Worm (Caenorhabditis elegans) whole organism, early embryonic: ENCODE measurements around the gene mab-5.

Experiments
- B0310.2 ChIP-seq: sonication (generic microtip); optimal IDR thresholded peaks from 2 replicates; lab custom pipeline; 2016; ENCODE audit warnings: mild to moderate bottlenecking, missing genetic modification characterization, missing compliant biosample characterization
- F13C5.2 ChIP-seq: sonication (generic microtip); optimal IDR thresholded peaks from 2 replicates; lab custom pipeline; 2017; ENCODE audit warnings: mild to moderate bottlenecking, missing genetic modification characterization, inconsistent platforms, missing compliant biosample characterization
- aly-1 ChIP-seq: sonication (generic microtip); optimal IDR thresholded peaks from 2 replicates; lab custom pipeline; 2016; ENCODE audit warnings: missing genetic modification characterization, missing compliant biosample characterization
- ama-1 ChIP-seq: fragments of 150-350 bp; optimal IDR thresholded peaks from 2 replicates; lab custom pipeline; 2014
- ceh-13 ChIP-seq: fragments of 200-800 bp; sonication (Bioruptor generic); optimal IDR thresholded peaks from 2 replicates; lab custom pipeline; 2018; ENCODE audit warnings: mild to moderate bottlenecking, missing genetic modification characterization, missing compliant biosample characterization
- ceh-36 ChIP-seq: sonication (generic microtip); optimal IDR thresholded peaks from 2 replicates; lab custom pipeline; 2016; ENCODE audit warnings: missing genetic modification characterization, inconsistent platforms, missing compliant biosample characterization
- ets-7 ChIP-seq: sonication (generic microtip); optimal IDR thresholded peaks from 2 replicates; lab custom pipeline; 2016; ENCODE audit warnings: missing genotype, missing genetic modification characterization, missing compliant biosample characterization
- flt-1 ChIP-seq: fragments of 200-800 bp; sonication (Bioruptor generic); IDR thresholded peaks from 2 replicates; pipeline ENCODE4 v1.3.6; 2022; ENCODE audit warnings: missing genetic modification characterization, missing compliant biosample characterization
- hmbx-1 ChIP-seq: sonication (generic microtip); optimal IDR thresholded peaks from 2 replicates; lab custom pipeline; 2016; ENCODE audit warnings: mild to moderate bottlenecking, missing genetic modification characterization, missing compliant biosample characterization
- hmg-4 ChIP-seq: fragments of 200-800 bp; sonication (Bioruptor generic); optimal IDR thresholded peaks from 2 replicates; lab custom pipeline; 2018; ENCODE audit warnings: mild to moderate bottlenecking, missing genetic modification characterization, missing compliant biosample characterization
- hnd-1 ChIP-seq: sonication (generic microtip); optimal IDR thresholded peaks from 2 replicates; lab custom pipeline; 2016; ENCODE audit warnings: missing genetic modification characterization, missing compliant biosample characterization
- pes-1 ChIP-seq: fragments of 200-800 bp; sonication (Bioruptor generic); IDR thresholded peaks from 2 replicates; pipeline ENCODE4 v1.3.6; 2022; ENCODE audit warnings: missing genetic modification reagents, missing genetic modification characterization, missing compliant biosample characterization
- scrt-1 ChIP-seq: fragments of 200-800 bp; sonication (Bioruptor generic); IDR thresholded peaks from 2 replicates; pipeline ENCODE4 v1.3.6; 2022; ENCODE audit warnings: missing genetic modification characterization, missing compliant biosample characterization
- sea-1 ChIP-seq: fragments of 200-800 bp; sonication (Bioruptor generic); conservative IDR thresholded peaks from 2 replicates; pipeline ENCODE4 v1.3.6; 2022; ENCODE audit warnings: missing genetic modification characterization, missing compliant biosample characterization
- tbx-11 ChIP-seq: fragments of 200-800 bp; sonication (Bioruptor generic); IDR thresholded peaks from 2 replicates; pipeline ENCODE4 v1.3.6; 2022; ENCODE audit warnings: missing genetic modification characterization, missing compliant biosample characterization
- tbx-37 ChIP-seq: fragments of 200-800 bp; sonication (Bioruptor generic); conservative IDR thresholded peaks from 2 replicates; pipeline ENCODE4 v1.3.6; 2022; ENCODE audit warnings: missing genetic modification reagents, missing genetic modification characterization, missing compliant biosample characterization
- tra-4 ChIP-seq: sonication (generic microtip); optimal IDR thresholded peaks from 2 replicates; lab custom pipeline; 2017; ENCODE audit warnings: missing genetic modification characterization, missing compliant biosample characterization

The mab-5 gene

DNA sequence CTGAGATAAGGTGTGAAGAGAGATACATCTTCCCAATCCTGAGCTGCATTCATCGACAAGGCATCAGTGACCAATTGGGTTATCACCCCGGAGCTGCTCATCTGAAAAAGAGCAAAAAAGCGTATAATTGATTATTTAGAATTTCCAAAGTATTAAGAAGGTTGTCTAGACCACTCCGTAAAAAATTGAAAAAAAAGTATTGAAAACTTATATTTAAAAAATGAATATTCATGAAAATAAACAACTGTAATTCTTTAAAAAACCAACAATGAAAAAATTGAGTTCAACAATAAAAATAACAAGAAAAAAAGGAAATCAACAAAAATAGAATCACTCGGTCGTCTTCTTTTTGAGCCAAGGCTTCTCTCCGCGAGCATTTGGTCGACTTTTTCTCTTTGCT, 19.8 kb downstream of the mab-5 start, which contains the start of gene mtx-2:
TSS of gene mtx-2 (minus strand) at position 101 of the 400 bp plus-strand sequence.
- TF ChIP-seq hnd-1 (tag; lab: Kevin White, UChicago): no peak
- no peak for TF ChIP-seq hmg-4 (GFP tag; lab: Kevin White, UChicago)
- TF ChIP-seq tbx-37: no peak
- no peak for TF ChIP-seq F13C5.2 (tag; lab: Kevin White, UChicago)
- TF ChIP-seq ceh-13 (GFP tag; lab: Kevin White, UChicago): no peak
- TF ChIP-seq pes-1: no peak
- no peak for TF ChIP-seq aly-1 (tag; lab: Kevin White, UChicago)
- TF ChIP-seq sea-1: no peak
- no peak for TF ChIP-seq ama-1
- TF ChIP-seq ets-7: no peak
- TF ChIP-seq scrt-1 (GFP tag; lab: Robert Waterston, UW): no peak
- no peak for TF ChIP-seq tra-4 (tag; lab: Kevin White, UChicago)
- no peak for TF ChIP-seq hmbx-1 (tag; lab: Kevin White, UChicago)
- no peak for TF ChIP-seq ceh-36 (tag; lab: Kevin White, UChicago)
- no peak for TF ChIP-seq B0310.2
- no peak for TF ChIP-seq tbx-11 (GFP tag; lab: Robert Waterston, UW)
- no peak for TF ChIP-seq flt-1 (GFP tag; lab: Robert Waterston, UW)

DNA sequence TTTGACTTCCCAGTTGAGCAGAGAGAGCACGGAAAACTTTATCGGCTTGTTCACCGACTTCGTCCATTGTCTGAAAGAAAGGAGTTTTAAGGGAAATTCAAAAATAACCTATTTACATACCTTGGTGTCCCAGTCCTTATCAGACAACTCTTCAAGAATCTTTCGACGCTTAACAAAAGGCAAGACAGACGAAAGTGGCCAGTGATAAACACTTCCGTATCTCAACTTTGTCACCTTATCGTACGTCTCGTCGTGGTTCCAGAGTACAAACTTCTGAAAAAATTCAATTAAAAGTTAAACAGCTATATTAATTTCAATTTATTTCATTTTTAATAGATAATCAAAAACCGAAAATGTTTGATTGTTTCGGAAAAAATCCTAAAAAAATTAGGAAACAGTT, 21.0 kb downstream of the mab-5 start:
- TF ChIP-seq scrt-1 (GFP tag; lab: Robert Waterston, UW) (no peak), pes-1 (no peak), B0310.2 (no peak), ceh-36 (tag; lab: Kevin White, UChicago) (no peak), sea-1 (no peak), ceh-13 (GFP tag; lab: Kevin White, UChicago) (no peak), ama-1 (no peak), aly-1 (tag; lab: Kevin White, UChicago) (no peak), tbx-37 (no peak), flt-1 (GFP tag; lab: Robert Waterston, UW) (no peak), tbx-11 (GFP tag; lab: Robert Waterston, UW) (no peak), hmg-4 (GFP tag; lab: Kevin White, UChicago) (no peak), hnd-1 (tag; lab: Kevin White, UChicago) (no peak), hmbx-1 (tag; lab: Kevin White, UChicago) (no peak), tra-4 (tag; lab: Kevin White, UChicago) (no peak), ets-7 (no peak), F13C5.2 (tag; lab: Kevin White, UChicago) (no peak)

DNA sequence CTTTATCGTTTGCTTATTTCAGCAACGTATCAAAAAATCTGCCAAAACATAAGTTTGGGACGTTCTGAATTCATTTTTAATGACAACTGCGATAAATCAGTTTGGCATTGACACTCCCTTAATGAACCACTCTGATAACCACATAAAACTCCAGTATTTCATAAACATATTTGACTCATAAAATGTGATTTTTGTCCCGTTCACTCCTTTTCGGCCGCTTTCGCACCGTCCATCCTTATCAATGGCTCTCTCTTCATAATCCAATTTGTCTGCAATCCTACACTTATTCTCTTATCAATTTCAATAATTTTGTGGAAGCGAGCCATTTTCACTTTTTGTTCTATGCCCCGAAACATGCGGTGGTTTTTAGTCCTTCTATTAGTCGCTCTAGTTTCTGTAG, 24.7 kb downstream of the mab-5 start, which contains the start of gene pcp-1:
TSS of gene pcp-1 (plus strand) at position 342 of the 400 bp plus-strand sequence.
- TF ChIP-seq F13C5.2 (tag; lab: Kevin White, UChicago) (no peak), hnd-1 (tag; lab: Kevin White, UChicago) (no peak), tbx-11 (GFP tag; lab: Robert Waterston, UW) (no peak), sea-1 (no peak)

ce11 chrIII:7754348-7754747, 28.9 kb downstream of the mab-5 start, which contains the start of gene cdh-3:
Gene cdh-3 (minus strand): TSS chrIII:7754448.
- TF ChIP-seq hmg-4 (GFP tag; lab: Kevin White, UChicago): no peak
- no peak for TF ChIP-seq tbx-37
- TF ChIP-seq sea-1: no peak
- no peak for TF ChIP-seq hmbx-1 (tag; lab: Kevin White, UChicago)
- TF ChIP-seq tbx-11 (GFP tag; lab: Robert Waterston, UW): no peak
- no peak for TF ChIP-seq scrt-1 (GFP tag; lab: Robert Waterston, UW)
- TF ChIP-seq hnd-1 (tag; lab: Kevin White, UChicago): no peak
- no peak for TF ChIP-seq aly-1 (tag; lab: Kevin White, UChicago)
- no peak for TF ChIP-seq ama-1
- TF ChIP-seq ceh-13 (GFP tag; lab: Kevin White, UChicago): no peak
- no peak for TF ChIP-seq tra-4 (tag; lab: Kevin White, UChicago)

DNA sequence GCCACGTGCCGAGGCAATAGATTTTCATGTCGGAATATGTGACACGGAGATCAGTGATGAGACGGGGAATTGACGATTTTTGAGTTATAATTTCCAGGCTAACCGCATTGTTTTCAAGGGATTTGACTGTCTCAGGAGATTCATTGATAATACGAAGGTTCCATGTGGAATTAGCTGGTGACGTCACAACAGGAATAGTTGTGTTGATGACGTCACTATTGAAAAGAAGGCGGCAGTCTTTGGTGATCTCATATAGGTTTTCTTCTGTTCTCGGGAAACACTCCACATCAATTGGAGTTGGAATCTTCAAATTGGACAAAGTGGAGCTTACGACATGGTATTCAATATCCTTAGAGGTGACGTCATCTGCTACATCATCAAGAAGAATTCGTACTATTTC, 40.1 kb downstream of the mab-5 start:
- TF ChIP-seq F13C5.2 (tag; lab: Kevin White, UChicago) (no peak), ceh-36 (tag; lab: Kevin White, UChicago) (no peak), hmbx-1 (tag; lab: Kevin White, UChicago) (no peak), tra-4 (tag; lab: Kevin White, UChicago) (no peak), ets-7 (no peak), sea-1 (no peak), ceh-13 (GFP tag; lab: Kevin White, UChicago) (no peak), scrt-1 (GFP tag; lab: Robert Waterston, UW) (no peak), pes-1 (no peak), flt-1 (GFP tag; lab: Robert Waterston, UW) (no peak), aly-1 (tag; lab: Kevin White, UChicago) (no peak), hnd-1 (tag; lab: Kevin White, UChicago) (no peak), tbx-11 (GFP tag; lab: Robert Waterston, UW) (no peak)

DNA sequence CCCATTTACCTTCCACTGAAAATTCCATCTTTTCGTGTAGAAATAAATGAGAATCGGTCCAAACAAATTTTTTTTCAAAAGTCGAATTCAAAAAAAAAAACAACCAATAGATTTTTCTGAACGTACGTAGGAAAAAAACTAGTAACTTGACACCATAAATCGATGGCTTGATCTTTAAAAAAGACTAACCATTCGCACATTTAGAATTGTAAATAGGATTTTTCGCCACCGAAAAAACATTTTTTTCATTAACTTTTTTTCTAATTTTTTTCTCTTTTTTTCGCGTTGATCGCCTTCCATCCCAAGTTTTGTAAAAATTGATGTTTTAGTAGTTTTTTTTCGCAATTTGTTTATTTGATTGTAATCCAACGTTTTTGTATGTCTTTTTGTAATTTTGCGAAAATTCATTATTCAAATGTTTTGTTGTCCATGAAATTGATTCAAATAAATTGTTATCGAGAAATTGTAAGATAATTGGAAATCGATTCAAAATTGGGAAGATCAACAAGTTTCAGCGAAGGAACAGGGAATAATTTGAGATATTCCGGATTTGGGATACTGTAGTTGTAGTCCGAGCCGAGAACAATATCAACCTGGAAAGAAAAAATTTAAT, 45.5 kb downstream of the mab-5 start:
- TF ChIP-seq F13C5.2 (tag; lab: Kevin White, UChicago) (no peak), ceh-36 (tag; lab: Kevin White, UChicago) (no peak), sea-1 (no peak)

- TF ChIP-seq ama-1 (peak; percentile 60), ceh-36 (tag; lab: Kevin White, UChicago) (no peak), B0310.2 (peak; percentile 47)
Observed at ce11 chrIII:7736806-7737205, 46.4 kb downstream of the mab-5 start.

DNA sequence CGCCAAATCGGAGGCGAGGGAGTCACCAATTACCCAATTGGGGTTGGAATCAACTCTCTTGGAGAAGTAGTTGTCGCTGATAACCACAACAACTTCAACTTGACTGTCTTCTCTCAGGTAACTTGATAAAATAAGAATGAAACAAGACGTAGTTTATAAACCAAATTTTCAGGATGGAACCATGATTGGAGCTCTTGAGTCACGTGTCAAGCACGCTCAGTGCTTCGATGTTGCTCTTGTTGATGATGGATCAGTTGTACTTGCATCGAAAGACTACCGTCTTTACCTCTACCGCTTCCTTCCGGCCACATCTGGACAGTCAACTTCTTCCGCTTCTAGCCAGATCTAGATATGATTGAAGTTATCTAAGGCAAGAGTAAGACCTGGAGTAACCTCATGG, 47.3 kb downstream of the mab-5 start:
- TF ChIP-seq hmg-4 (GFP tag; lab: Kevin White, UChicago) (no peak), hnd-1 (tag; lab: Kevin White, UChicago) (no peak), scrt-1 (GFP tag; lab: Robert Waterston, UW) (no peak), ceh-13 (GFP tag; lab: Kevin White, UChicago) (no peak), flt-1 (GFP tag; lab: Robert Waterston, UW) (no peak)
